Comparison of ENCODE assay signal across 4 worm cellular contexts in the genomic region with DNA sequence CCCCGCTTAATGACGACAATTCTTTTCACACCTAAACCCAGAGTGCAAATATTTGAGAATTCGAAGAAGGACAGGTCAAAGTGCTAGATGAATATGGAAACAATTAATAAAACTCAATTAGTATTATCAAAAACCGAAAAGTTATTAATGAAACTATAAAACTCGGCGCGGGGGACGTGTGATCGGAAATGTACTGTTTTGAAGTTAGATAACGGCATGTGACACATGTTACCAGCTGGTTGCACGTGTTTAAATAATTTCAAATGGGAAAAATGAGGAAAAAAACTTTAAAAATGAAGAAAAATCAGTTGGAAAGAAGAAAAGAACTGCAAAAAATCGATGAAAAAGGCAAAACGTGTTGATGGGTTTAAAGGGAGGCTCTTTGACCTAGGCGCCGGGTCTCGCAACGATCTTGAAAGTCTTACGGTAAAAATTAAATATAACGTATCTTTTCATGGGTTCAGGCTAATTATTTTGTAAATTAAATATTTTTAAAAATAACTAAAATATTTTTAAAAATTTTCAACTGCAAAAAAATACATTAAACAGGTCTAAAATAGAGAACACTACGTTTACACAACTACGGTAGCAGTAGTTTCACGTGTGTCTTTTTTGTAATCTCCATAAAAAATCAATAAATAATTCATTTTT.
TF ChIP-seq lines count a peak whose summit lies in the region.

No protein-coding gene starts in this region.

TF ChIP-seq in whole organism, L1 larva, 84 proteins besides CTCF, POLR2A, EP300 and RAD21 (continued from another document):
- TF ChIP-seq C16A3.4 (tag; optimal IDR thresholded peaks at IDR 0.05; lab: Kevin White, UChicago), result no peak
- no peak for TF ChIP-seq unc-130 (tag; optimal IDR thresholded peaks at IDR 0.05; lab: Kevin White, UChicago)
- TF ChIP-seq nhr-71 (tag; optimal IDR thresholded peaks at IDR 0.05; lab: Kevin White, UChicago), result no peak
- TF ChIP-seq mab-9 (GFP tag; IDR thresholded peaks at IDR 0.05; lab: Robert Waterston, UW), result no peak
- no peak for TF ChIP-seq ceh-63 (GFP tag; optimal IDR thresholded peaks at IDR 0.05; lab: Kevin White, UChicago)
- TF ChIP-seq mep-1 (tag; optimal IDR thresholded peaks at IDR 0.05; lab: Kevin White, UChicago), result no peak
- TF ChIP-seq elt-2 (tag; optimal IDR thresholded peaks at IDR 0.05; lab: Kevin White, UChicago), result peak; percentile 64
- TF ChIP-seq jun-1 (tag; optimal IDR thresholded peaks at IDR 0.05; lab: Kevin White, UChicago), result no peak
- peak; percentile 30 for TF ChIP-seq ama-1 (optimal IDR thresholded peaks at IDR 0.05; lab: Kevin White, UChicago)
- TF ChIP-seq ceh-8 (GFP tag; optimal IDR thresholded peaks at IDR 0.05; lab: Kevin White, UChicago), result no peak
- no peak for TF ChIP-seq efl-1 (optimal IDR thresholded peaks at IDR 0.05; lab: Kevin White, UChicago)
- TF ChIP-seq efl-1 (GFP tag; optimal IDR thresholded peaks at IDR 0.05 in 1 of 2; lab: Kevin White, UChicago), result peak in 1 of 2 experiments; percentile 2
- TF ChIP-seq lin-14 (GFP tag; optimal IDR thresholded peaks at IDR 0.05; lab: Kevin White, UChicago), result peak; percentile 12
- TF ChIP-seq lsy-2 (tag; optimal IDR thresholded peaks at IDR 0.05; lab: Kevin White, UChicago), result no peak

TF ChIP-seq in whole organism, L2 larva, 48 proteins besides CTCF, POLR2A, EP300 and RAD21 (continued from another document):
- TF ChIP-seq crh-2 (tag; optimal IDR thresholded peaks at IDR 0.05; lab: Kevin White, UChicago) (peak; percentile 9), sem-4 (tag; optimal IDR thresholded peaks at IDR 0.05; lab: Kevin White, UChicago) (no peak), nhr-25 (tag; optimal IDR thresholded peaks at IDR 0.05; lab: Kevin White, UChicago) (no peak), ceh-82 (tag; optimal IDR thresholded peaks at IDR 0.05; lab: Kevin White, UChicago) (no peak), ztf-4 (tag; optimal IDR thresholded peaks at IDR 0.05; lab: Kevin White, UChicago) (no peak), sma-3 (GFP tag; optimal IDR thresholded peaks at IDR 0.05; lab: Kevin White, UChicago) (no peak), skn-1 (tag; optimal IDR thresholded peaks at IDR 0.05; lab: Kevin White, UChicago) (no peak)

TF ChIP-seq in whole organism, L3 larva, 47 proteins besides CTCF, POLR2A, EP300 and RAD21 (continued from another document):
- TF ChIP-seq unc-39 (tag; optimal IDR thresholded peaks at IDR 0.05; lab: Kevin White, UChicago) (no peak), ztf-4 (tag; optimal IDR thresholded peaks at IDR 0.05; lab: Kevin White, UChicago) (no peak), hmg-11 (tag; optimal IDR thresholded peaks at IDR 0.05; lab: Kevin White, UChicago) (no peak), ama-1 (optimal IDR thresholded peaks at IDR 0.05; lab: Kevin White, UChicago) (no peak), nhr-12 (tag; optimal IDR thresholded peaks at IDR 0.05; lab: Kevin White, UChicago) (no peak), nhr-28 (tag; optimal IDR thresholded peaks at IDR 0.05; lab: Kevin White, UChicago) (no peak), skn-1 (tag; optimal IDR thresholded peaks at IDR 0.05; lab: Kevin White, UChicago) (no peak), nhr-25 (tag; optimal IDR thresholded peaks at IDR 0.05; lab: Kevin White, UChicago) (no peak), egl-27 (tag; optimal IDR thresholded peaks at IDR 0.05; lab: Kevin White, UChicago) (no peak), aly-2 (tag; optimal IDR thresholded peaks at IDR 0.05; lab: Kevin White, UChicago) (no peak), pqm-1 (tag; optimal IDR thresholded peaks at IDR 0.05; lab: Kevin White, UChicago) (peak; percentile 68)

TF ChIP-seq in whole organism, L4 larva, 104 proteins besides CTCF, POLR2A, EP300 and RAD21 (continued from another document):
- TF ChIP-seq nhr-77 (tag; optimal IDR thresholded peaks at IDR 0.05; lab: Kevin White, UChicago), result peak; percentile 3
- no peak for TF ChIP-seq lsy-2 (tag; optimal IDR thresholded peaks at IDR 0.05; lab: Kevin White, UChicago)
